Worm (Caenorhabditis elegans): Measurements from ENCODE around the gene nhr-3.

nhr-3 gene

ce11 chrX:14607770-14608169 is 49.5 kb downstream of the nhr-3 start:
- TF ChIP-seq hlh-1 (tag; optimal IDR thresholded peaks at IDR 0.05) (no peak), elt-3 (tag; optimal IDR thresholded peaks at IDR 0.05) (no peak), unc-120 (tag; optimal IDR thresholded peaks at IDR 0.05; ENCODE audit: poor library complexity, severe bottlenecking) (no peak), nhr-76 (tag; optimal IDR thresholded peaks at IDR 0.05) (no peak), nhr-28 (tag; optimal IDR thresholded peaks at IDR 0.05) (no peak), unc-39 (tag; optimal IDR thresholded peaks at IDR 0.05) (no peak), ceh-39 (tag; optimal IDR thresholded peaks at IDR 0.05) (no peak)

- TF ChIP-seq sptf-1 (tag; optimal IDR thresholded peaks at IDR 0.05) (no peak), ces-1 (GFP tag; optimal IDR thresholded peaks at IDR 0.05) (no peak), drap-1 (GFP tag; optimal IDR thresholded peaks at IDR 0.05) (no peak), cnd-1 (tag; optimal IDR thresholded peaks at IDR 0.05) (peak; percentile 10), tbx-8 (GFP tag; optimal IDR thresholded peaks at IDR 0.05) (no peak), nhr-2 (tag; optimal IDR thresholded peaks at IDR 0.05) (no peak), ceh-83 (GFP tag; optimal IDR thresholded peaks at IDR 0.05) (no peak), hlh-1 (tag; optimal IDR thresholded peaks at IDR 0.05) (peak; percentile 21), ceh-39 (tag; optimal IDR thresholded peaks at IDR 0.05) (no peak), zip-8 (tag; optimal IDR thresholded peaks at IDR 0.05) (peak; percentile 83), unc-120 (tag; optimal IDR thresholded peaks at IDR 0.05; ENCODE audit: poor library complexity, severe bottlenecking) (peak; percentile 61), ham-2 (GFP tag; optimal IDR thresholded peaks at IDR 0.05) (peak; percentile 30), pha-4 (tag; optimal IDR thresholded peaks at IDR 0.05) (peak; percentile 35), lin-32 (GFP tag; optimal IDR thresholded peaks at IDR 0.05) (no peak), bed-3 (GFP tag; optimal IDR thresholded peaks at IDR 0.05) (no peak), lsy-2 (tag; optimal IDR thresholded peaks at IDR 0.05) (no peak), unc-62 (GFP tag; optimal IDR thresholded peaks at IDR 0.05) (no peak), M03D4.4 (tag; optimal IDR thresholded peaks at IDR 0.05) (no peak)
Measured at ce11 chrX:14610093-14610763, 51.9 kb downstream of the nhr-3 start.

All from whole organism, mixed stage, embryonic.